Worm (Caenorhabditis elegans) whole organism, L2 larva: Measurements from ENCODE around the gene mif-1.

Source experiments
- mab-5 ChIP-seq: fragments of 150-350 bp; optimal IDR thresholded peaks from 2 replicates; lab custom pipeline; 2014; ENCODE audit warnings: missing biosample characterization, missing genetic modification characterization
- nhr-12 ChIP-seq: fragments of 150-350 bp; optimal IDR thresholded peaks from 2 replicates; lab custom pipeline; 2014; ENCODE audit warnings: missing biosample characterization, missing genetic modification characterization
- unc-62 ChIP-seq: fragments of 150-350 bp; optimal IDR thresholded peaks from 2 replicates; lab custom pipeline; 2014; ENCODE audit warnings: missing biosample characterization, missing genetic modification reagents, missing genetic modification characterization

- no peak for TF ChIP-seq mab-5 (tag; lab: Kevin White, UChicago)
- TF ChIP-seq nhr-12 (tag; lab: Kevin White, UChicago) = no peak
- TF ChIP-seq unc-62 = no peak
Observed at ce11 chrIII:11892939-11893338, 45.0 kb downstream of the mif-1 start, which contains the start of gene Y56A3A.41.
